Worm (Caenorhabditis elegans): ENCODE measurements around the gene R10D12.8.
A peak's percentile ranks its signal among the peaks of the same experiment; 100 is the strongest.

R10D12.8 gene

DNA sequence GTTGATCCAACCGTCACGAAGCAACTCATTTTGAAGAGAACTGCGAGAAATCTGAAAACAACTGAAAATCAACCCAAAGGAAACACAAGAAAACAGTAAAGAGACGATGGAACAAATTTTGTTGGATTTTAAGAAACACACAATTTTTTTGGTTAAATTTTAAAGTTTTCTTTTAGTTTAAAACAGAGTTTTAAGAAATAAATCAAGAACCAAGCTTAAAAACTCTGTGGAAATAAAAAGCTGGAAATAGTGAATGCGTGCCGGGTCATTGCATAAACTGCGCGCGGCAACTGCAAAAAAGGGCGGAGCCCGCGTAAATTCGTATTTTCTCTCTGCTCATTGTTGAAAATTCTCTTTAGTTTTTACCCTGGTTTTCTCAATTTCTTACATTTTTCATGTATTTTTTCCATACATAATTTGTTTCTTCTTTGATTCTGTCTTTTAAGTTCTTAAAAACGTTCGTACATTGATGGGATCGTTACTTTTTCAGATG lies 8.9 kb upstream of the R10D12.8 start, which contains the start of the genes algn-13 and R10D12.13 (continued):
- TF ChIP-seq ceh-31 (tag; optimal IDR thresholded peaks at IDR 0.05) (peak; percentile 81), lim-6 (tag; optimal IDR thresholded peaks at IDR 0.05) (peak; percentile 32), ceh-22 (tag; optimal IDR thresholded peaks at IDR 0.05) (no peak), zip-5 (tag; optimal IDR thresholded peaks at IDR 0.05) (peak; percentile 67), unc-3 (GFP tag; conservative IDR thresholded peaks at IDR 0.05) (peak; percentile 65; the same call in 1 of the 2 replicates), unc-3 (tag; optimal IDR thresholded peaks at IDR 0.05) (peak; percentile 80), ceh-9 (tag; optimal IDR thresholded peaks at IDR 0.05) (no peak), ceh-24 (tag; optimal IDR thresholded peaks at IDR 0.05) (peak; percentile 58), ceh-30 (tag; optimal IDR thresholded peaks at IDR 0.05) (no peak), pat-9 (tag; optimal IDR thresholded peaks at IDR 0.05) (peak; percentile 84), rnt-1 (tag; optimal IDR thresholded peaks at IDR 0.05) (peak; percentile 75), ceh-6 (GFP tag; optimal IDR thresholded peaks at IDR 0.05) (peak; percentile 56), nhr-232 (tag; optimal IDR thresholded peaks at IDR 0.05) (peak; percentile 71), hlh-8 (tag; optimal IDR thresholded peaks at IDR 0.05) (peak; percentile 82), che-1 (tag; optimal IDR thresholded peaks at IDR 0.05) (peak; percentile 78), eyg-1 (tag; optimal IDR thresholded peaks at IDR 0.05) (peak; percentile 58), tbx-7 (tag; optimal IDR thresholded peaks at IDR 0.05) (peak; percentile 31)

DNA sequence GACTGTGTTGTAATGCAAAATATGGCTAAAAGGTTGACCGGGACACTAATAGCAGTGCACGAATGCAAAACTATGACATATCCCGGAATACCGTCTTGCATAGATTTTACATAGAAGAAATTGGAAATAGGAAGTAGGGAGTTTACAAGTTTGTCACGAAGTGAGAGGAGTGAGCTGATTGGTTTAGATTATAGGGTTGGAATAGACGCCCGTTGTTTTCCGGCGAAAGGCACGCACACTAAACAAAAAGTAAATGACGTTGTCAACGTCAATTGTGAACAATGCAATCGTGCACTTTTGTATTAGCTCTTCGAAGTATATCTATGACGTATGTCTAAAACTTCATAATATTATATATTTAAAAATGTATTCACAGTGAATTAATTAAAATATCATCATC lies 7.8 kb upstream of the R10D12.8 start, which contains the start of gene srh-24:
Gene srh-24 (minus strand): TSS at position 101 of the 400 bp plus-strand sequence.
- TF ChIP-seq hlh-30 (tag; optimal IDR thresholded peaks at IDR 0.05; ENCODE audit: insufficient read depth), result no peak
- TF ChIP-seq ztf-16 (tag; optimal IDR thresholded peaks at IDR 0.05), result no peak
- no peak for TF ChIP-seq pag-3 (tag; optimal IDR thresholded peaks at IDR 0.05; ENCODE audit: borderline replicate concordance)
- no peak for TF ChIP-seq madf-2 (tag; optimal IDR thresholded peaks at IDR 0.05)
- TF ChIP-seq dmd-4 (tag; optimal IDR thresholded peaks at IDR 0.05; ENCODE audit: borderline replicate concordance), result no peak
- TF ChIP-seq rnt-1 (tag; optimal IDR thresholded peaks at IDR 0.05), result no peak
- no peak for TF ChIP-seq sdc-2 (tag; optimal IDR thresholded peaks at IDR 0.05)
- no peak for TF ChIP-seq fkh-10 (GFP tag; optimal IDR thresholded peaks at IDR 0.05)
- TF ChIP-seq ceh-34 (tag; optimal IDR thresholded peaks at IDR 0.05), result no peak
- no peak for TF ChIP-seq ceh-30 (tag; optimal IDR thresholded peaks at IDR 0.05)
- no peak for TF ChIP-seq ama-1 (optimal IDR thresholded peaks at IDR 0.05)
- no peak for TF ChIP-seq syd-9 (tag; optimal IDR thresholded peaks at IDR 0.05)

DNA sequence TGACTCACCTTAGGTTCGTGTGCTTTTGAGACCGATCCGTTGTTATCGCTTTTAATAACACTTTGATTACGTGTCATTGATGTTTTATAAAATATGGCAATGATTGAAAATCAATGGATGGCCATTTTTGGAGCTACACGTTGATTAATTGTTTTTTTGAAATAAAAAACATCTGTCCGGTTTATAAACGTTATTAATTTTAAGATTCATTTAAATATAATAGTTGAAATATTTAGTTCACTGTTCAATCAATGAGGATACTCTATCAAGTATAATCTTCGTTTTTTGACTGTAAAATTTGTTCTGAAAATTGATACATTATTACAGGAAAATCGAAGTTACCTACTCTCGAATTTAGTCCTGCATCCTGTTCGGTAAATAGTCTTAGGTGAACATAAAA lies 5.2 kb upstream of the R10D12.8 start, which contains the start of gene R10D12.10:
Gene R10D12.10 (minus strand): TSS at position 101 of the 400 bp plus-strand sequence.
- TF ChIP-seq sdc-2 (tag; optimal IDR thresholded peaks at IDR 0.05) (no peak), nhr-232 (tag; optimal IDR thresholded peaks at IDR 0.05) (no peak), syd-9 (tag; optimal IDR thresholded peaks at IDR 0.05) (no peak), pat-9 (tag; optimal IDR thresholded peaks at IDR 0.05) (no peak), nhr-11 (tag; optimal IDR thresholded peaks at IDR 0.05) (no peak), hlh-8 (tag; optimal IDR thresholded peaks at IDR 0.05) (no peak), F13H6.1 (tag; optimal IDR thresholded peaks at IDR 0.05) (no peak), C08G9.2 (tag; optimal IDR thresholded peaks at IDR 0.05) (no peak), hlh-30 (tag; optimal IDR thresholded peaks at IDR 0.05; ENCODE audit: insufficient read depth) (no peak), rnt-1 (tag; optimal IDR thresholded peaks at IDR 0.05) (no peak), ceh-22 (tag; optimal IDR thresholded peaks at IDR 0.05) (no peak), fax-1 (tag; optimal IDR thresholded peaks at IDR 0.05) (no peak), eyg-1 (tag; optimal IDR thresholded peaks at IDR 0.05) (no peak), unc-42 (tag; optimal IDR thresholded peaks at IDR 0.05) (no peak), hlh-13 (GFP tag; optimal IDR thresholded peaks at IDR 0.05) (no peak), unc-55 (GFP tag; optimal IDR thresholded peaks at IDR 0.05) (no peak), ceh-9 (tag; optimal IDR thresholded peaks at IDR 0.05) (no peak), pag-3 (tag; optimal IDR thresholded peaks at IDR 0.05; ENCODE audit: borderline replicate concordance) (no peak), C38D4.7 (GFP tag; optimal IDR thresholded peaks at IDR 0.05) (no peak)

DNA sequence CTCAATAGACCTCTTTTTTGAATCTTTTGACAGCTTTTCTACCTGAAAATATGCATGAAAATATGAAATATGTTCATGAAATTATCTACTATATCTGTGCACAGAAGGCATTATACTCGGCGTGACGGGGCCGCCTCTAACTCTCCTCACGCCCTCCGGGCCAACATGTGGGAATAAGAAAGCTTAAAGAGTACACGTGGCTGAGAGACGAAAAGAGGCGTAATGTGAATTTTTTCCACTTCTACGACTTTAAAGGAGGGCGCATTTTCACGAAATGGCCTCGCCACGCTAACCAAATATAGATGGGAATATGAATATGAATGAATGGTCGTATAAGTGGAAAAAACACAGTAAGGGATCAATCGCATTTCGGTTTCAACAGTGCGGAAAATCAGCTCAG lies 4.6 kb upstream of the R10D12.8 start:
- TF ChIP-seq ama-1 (optimal IDR thresholded peaks at IDR 0.05) (no peak), ceh-6 (GFP tag; optimal IDR thresholded peaks at IDR 0.05) (no peak), tbx-2 (tag; optimal IDR thresholded peaks at IDR 0.05) (no peak), odd-2 (tag; optimal IDR thresholded peaks at IDR 0.05) (no peak), gmeb-2 (tag; optimal IDR thresholded peaks at IDR 0.05) (no peak), ceh-19 (GFP tag; optimal IDR thresholded peaks at IDR 0.05) (no peak)
